Worm (Caenorhabditis elegans): Measurements from ENCODE around the gene nspc-17.

nspc-17 gene

ce11 chrX:14502116-14502587 lies 22.8 kb downstream of the nspc-17 start (continued):
- TF ChIP-seq snpc-4 (GFP tag; optimal IDR thresholded peaks at IDR 0.05): no peak
- peak in 2 of 4 experiments; percentile 1 to 40 for TF ChIP-seq snpc-4 (tag; optimal IDR thresholded peaks at IDR 0.05)
- no peak for TF ChIP-seq hlh-12 (tag; optimal IDR thresholded peaks at IDR 0.05)
- TF ChIP-seq lsy-27 (tag; optimal IDR thresholded peaks at IDR 0.05; ENCODE audit: borderline replicate concordance, insufficient read depth): no peak
- TF ChIP-seq hsf-1 (GFP tag; IDR thresholded peaks at IDR 0.05): no peak
- TF ChIP-seq efl-1 (GFP tag; optimal IDR thresholded peaks at IDR 0.05): no peak
- peak; percentile 66 for TF ChIP-seq lir-1 (GFP tag; conservative IDR thresholded peaks at IDR 0.05)
- TF ChIP-seq lag-1 (GFP tag; IDR thresholded peaks at IDR 0.05): no peak
- TF ChIP-seq zfh-2 (GFP tag; conservative IDR thresholded peaks at IDR 0.05): no peak; the same call in 1 of the 2 replicates
- TF ChIP-seq athp-1 (tag; optimal IDR thresholded peaks at IDR 0.05): no peak
- TF ChIP-seq zim-3 (tag; optimal IDR thresholded peaks at IDR 0.05): peak; percentile 3
- TF ChIP-seq F57A8.1 (GFP tag; optimal IDR thresholded peaks at IDR 0.05): no peak
- TF ChIP-seq egrh-3 (GFP tag; IDR thresholded peaks at IDR 0.05): no peak
- no peak for TF ChIP-seq repo-1 (tag; optimal IDR thresholded peaks at IDR 0.05)
- TF ChIP-seq Y56A3A.18 (GFP tag; IDR thresholded peaks at IDR 0.05): no peak
- TF ChIP-seq madf-6 (GFP tag; IDR thresholded peaks at IDR 0.05): no peak
- TF ChIP-seq F57C9.4 (tag; optimal IDR thresholded peaks at IDR 0.05): no peak
- no peak for TF ChIP-seq mcd-1 (GFP tag; IDR thresholded peaks at IDR 0.05)
- no peak for TF ChIP-seq F37B4.10 (GFP tag; IDR thresholded peaks at IDR 0.05)
- TF ChIP-seq snpc-1.1 (tag; optimal IDR thresholded peaks at IDR 0.05; ENCODE audit: insufficient read depth): no peak
- TF ChIP-seq lin-54 (GFP tag; optimal IDR thresholded peaks at IDR 0.05): peak; percentile 12
- TF ChIP-seq die-1 (tag; optimal IDR thresholded peaks at IDR 0.05): no peak
- TF ChIP-seq C06A6.2 (GFP tag; conservative IDR thresholded peaks at IDR 0.05): peak; percentile 74
- TF ChIP-seq sdz-38 (tag; optimal IDR thresholded peaks at IDR 0.05): no peak
- TF ChIP-seq him-1 (tag; optimal IDR thresholded peaks at IDR 0.05): no peak
- no peak for TF ChIP-seq hmg-1.2 (GFP tag; IDR thresholded peaks at IDR 0.05)
- no peak for TF ChIP-seq F52B5.7 (tag; optimal IDR thresholded peaks at IDR 0.05)
- TF ChIP-seq nhr-90 (tag; optimal IDR thresholded peaks at IDR 0.05): peak; percentile 68
- TF ChIP-seq nhr-179 (tag; optimal IDR thresholded peaks at IDR 0.05): no peak
- TF ChIP-seq D2030.7 (GFP tag; IDR thresholded peaks at IDR 0.05): no peak
- TF ChIP-seq nhr-80 (tag; optimal IDR thresholded peaks at IDR 0.05): peak; percentile 89
- peak; percentile 83 for TF ChIP-seq K11D2.4 (GFP tag; IDR thresholded peaks at IDR 0.05)
- no peak for TF ChIP-seq aptf-3 (GFP tag; IDR thresholded peaks at IDR 0.05)
- TF ChIP-seq chd-7 (tag; optimal IDR thresholded peaks at IDR 0.05): peak; percentile 72
- TF ChIP-seq lin-35 (GFP tag; optimal IDR thresholded peaks at IDR 0.05): peak in 1 of 3 experiments; percentile 28
- no peak for TF ChIP-seq ztf-6 (GFP tag; IDR thresholded peaks at IDR 0.05)
- no peak for TF ChIP-seq unc-130 (GFP tag; optimal IDR thresholded peaks at IDR 0.05)
- TF ChIP-seq B0035.1 (tag; optimal IDR thresholded peaks at IDR 0.05): no peak
- TF ChIP-seq cebp-2 (GFP tag; IDR thresholded peaks at IDR 0.05): no peak
- TF ChIP-seq somi-1 (GFP tag; optimal IDR thresholded peaks at IDR 0.05): peak; percentile 90
- TF ChIP-seq ztf-3 (GFP tag; optimal IDR thresholded peaks at IDR 0.05): no peak
- no peak for TF ChIP-seq ceh-79 (tag; optimal IDR thresholded peaks at IDR 0.05)
- TF ChIP-seq pha-4 (tag; optimal IDR thresholded peaks at IDR 0.05): peak; percentile 33
- TF ChIP-seq T26A5.8 (tag; optimal IDR thresholded peaks at IDR 0.05): no peak
- TF ChIP-seq egl-44 (GFP tag; IDR thresholded peaks at IDR 0.05): 0 out of 2 replicates have a peak, but pooled peaks have one; percentile 43

Measured in whole organism, young adult.